Worm (Caenorhabditis elegans) whole organism, L3 larva: ENCODE data around the gene B0454.26.

Experiments used
- ama-1 ChIP-seq: fragments of 150-350 bp; optimal IDR thresholded peaks from 2 replicates; lab custom pipeline; 2018
- elt-3 ChIP-seq, 3 experiments: fragments of 150-350 bp in 1 of 3; sonication (generic microtip) in 2 of 3; optimal IDR thresholded peaks; 2 replicates in 2 of 3; 4 replicates in 1 of 3; lab custom pipeline; 2014 to 2017; ENCODE audit warnings: missing biosample characterization in 3 of 3, missing genetic modification characterization in 3 of 3
- fkh-10 ChIP-seq: sonication (generic microtip); optimal IDR thresholded peaks from 2 replicates; lab custom pipeline; 2017; ENCODE audit warnings: missing biosample characterization, missing genetic modification reagents, missing genetic modification characterization
- mdl-1 ChIP-seq: fragments of 150-350 bp; optimal IDR thresholded peaks from 2 replicates; lab custom pipeline; 2014; ENCODE audit warnings: missing biosample characterization, missing genetic modification characterization
- mml-1 ChIP-seq: fragments of 150-350 bp; sonication (generic microtip); optimal IDR thresholded peaks from 3 replicates; lab custom pipeline; 2014; ENCODE audit warnings: missing biosample characterization, missing genetic modification characterization
- nfya-1 ChIP-seq: sonication (generic microtip); optimal IDR thresholded peaks from 2 replicates; lab custom pipeline; 2017; ENCODE audit warnings: missing genetic modification characterization, mild to moderate bottlenecking, missing compliant biosample characterization, antibody characterized with exemption, moderate library complexity; ENCODE audit not compliant: insufficient read depth
- nhr-12 ChIP-seq: fragments of 150-350 bp; optimal IDR thresholded peaks from 2 replicates; lab custom pipeline; 2014; ENCODE audit warnings: missing biosample characterization, missing genetic modification characterization
- nhr-237 ChIP-seq: fragments of 150-350 bp; optimal IDR thresholded peaks from 2 replicates; lab custom pipeline; 2014; ENCODE audit warnings: missing biosample characterization, missing genetic modification characterization
- nhr-76 ChIP-seq: fragments of 150-350 bp; sonication (generic microtip); optimal IDR thresholded peaks from 5 replicates; lab custom pipeline; 2014; ENCODE audit warnings: missing biosample characterization, missing genetic modification characterization
- pha-4 ChIP-seq: fragments of 150-350 bp; optimal IDR thresholded peaks from 2 replicates; lab custom pipeline; 2014; ENCODE audit warnings: missing biosample characterization, missing genetic modification reagents, missing genetic modification characterization
- snpc-4 ChIP-seq: fragments of 150-350 bp; optimal IDR thresholded peaks from 2 replicates; lab custom pipeline; 2014; ENCODE audit warnings: missing biosample characterization, missing genetic modification characterization
- unc-39 ChIP-seq: sonication (generic microtip); optimal IDR thresholded peaks from 4 replicates; lab custom pipeline; 2017; ENCODE audit warnings: missing biosample characterization, missing genetic modification characterization
- ztf-11 ChIP-seq: fragments of 150-350 bp; optimal IDR thresholded peaks from 2 replicates; lab custom pipeline; 2014; ENCODE audit warnings: missing biosample characterization, missing genetic modification characterization

DNA sequence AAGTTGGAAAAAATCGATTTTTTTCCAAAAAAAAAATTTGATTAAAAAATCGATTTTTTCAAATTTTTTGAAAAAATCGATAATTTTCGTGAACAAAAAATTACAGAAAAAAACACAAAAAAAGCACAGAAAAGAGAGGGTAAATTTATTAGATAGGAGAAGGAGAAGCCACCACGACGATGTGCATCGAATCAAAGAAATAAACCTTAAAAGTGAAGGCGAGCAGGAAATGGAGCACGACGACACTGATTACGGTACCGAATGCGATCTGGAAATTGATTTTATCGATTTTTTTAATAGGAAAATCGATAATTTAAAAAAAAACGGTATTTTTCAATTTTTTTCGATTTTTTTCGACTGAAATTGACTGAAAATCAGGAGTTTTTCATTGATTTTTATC lies 26.7 kb upstream of the B0454.26 start:
- TF ChIP-seq unc-39 (tag; lab: Kevin White, UChicago) (no peak), nhr-76 (tag; lab: Kevin White, UChicago) (no peak), nhr-237 (no peak), pha-4 (tag; lab: Kevin White, UChicago) (no peak), nfya-1 (no peak), ama-1 (lab: Kevin White, UChicago) (no peak), nhr-12 (tag; lab: Kevin White, UChicago) (no peak), mdl-1 (tag; lab: Kevin White, UChicago) (no peak), ztf-11 (tag; lab: Kevin White, UChicago) (no peak), elt-3 (tag; optimal IDR thresholded peaks at IDR 0.05; lab: Kevin White, UChicago) (no peak), fkh-10 (GFP tag; lab: Kevin White, UChicago) (no peak), mml-1 (tag; lab: Kevin White, UChicago) (no peak), snpc-4 (tag; lab: Kevin White, UChicago) (no peak)
